Fruit fly (Drosophila melanogaster): ENCODE results near the gene Pi3K92E.
A peak's percentile ranks its signal among the peaks of the same experiment; 100 is the strongest.

Gene Pi3K92E

DNA sequence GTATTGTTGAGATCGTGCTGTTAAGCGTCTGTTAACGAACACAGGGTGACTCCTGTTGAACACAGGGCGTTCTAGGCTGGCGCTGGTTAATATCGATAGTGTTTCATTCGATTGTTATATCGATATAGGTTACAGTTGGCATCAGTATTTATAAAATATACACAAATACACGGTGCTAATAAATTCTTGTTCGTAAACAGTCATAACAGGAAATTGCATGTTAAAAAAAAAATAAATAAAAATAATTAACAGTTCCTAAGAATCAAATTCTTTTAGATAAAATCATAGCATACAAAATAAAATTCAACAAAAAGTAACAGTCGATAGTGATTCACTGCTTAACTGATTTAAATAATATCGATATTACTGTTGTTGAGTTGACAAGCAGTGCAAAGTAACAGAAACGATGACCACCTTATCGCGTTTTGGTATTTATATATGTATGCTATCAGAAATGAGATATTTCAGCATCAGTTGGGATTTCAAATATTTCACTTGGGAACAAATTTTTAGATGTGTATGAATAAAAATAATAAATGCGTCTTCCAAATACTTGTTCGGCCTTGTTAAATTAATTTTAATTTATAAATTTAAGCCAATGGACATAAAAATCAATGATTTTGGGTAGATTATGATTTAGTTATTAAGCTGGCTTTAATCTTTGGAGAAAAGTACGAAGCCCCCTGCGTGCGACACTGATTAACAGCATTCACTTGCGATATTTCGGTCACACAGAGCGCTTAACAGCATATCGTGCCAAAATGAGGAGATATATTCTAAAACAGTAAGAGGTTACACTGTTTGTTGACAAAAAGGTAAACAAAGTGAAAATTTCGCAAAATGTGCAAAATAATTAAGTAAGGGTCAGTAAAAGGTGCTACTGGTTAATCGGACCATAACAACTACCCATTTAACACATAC lies at the start of gene Pi3K92E, which contains the start of gene Lrrk (continued):
- TF ChIP-seq CG31441 (GFP tag; IDR thresholded peaks at IDR 0.05) (no peak), CG11398 (GFP tag; optimal IDR thresholded peaks at IDR 0.05) (no peak), wek (GFP tag; optimal IDR thresholded peaks at IDR 0.05) (peak; percentile 38), sqz (GFP tag; optimal IDR thresholded peaks at IDR 0.05) (no peak), CG16815 (GFP tag; optimal IDR thresholded peaks at IDR 0.05) (no peak), cad (GFP tag; optimal IDR thresholded peaks at IDR 0.05) (peak; percentile 85)

DNA sequence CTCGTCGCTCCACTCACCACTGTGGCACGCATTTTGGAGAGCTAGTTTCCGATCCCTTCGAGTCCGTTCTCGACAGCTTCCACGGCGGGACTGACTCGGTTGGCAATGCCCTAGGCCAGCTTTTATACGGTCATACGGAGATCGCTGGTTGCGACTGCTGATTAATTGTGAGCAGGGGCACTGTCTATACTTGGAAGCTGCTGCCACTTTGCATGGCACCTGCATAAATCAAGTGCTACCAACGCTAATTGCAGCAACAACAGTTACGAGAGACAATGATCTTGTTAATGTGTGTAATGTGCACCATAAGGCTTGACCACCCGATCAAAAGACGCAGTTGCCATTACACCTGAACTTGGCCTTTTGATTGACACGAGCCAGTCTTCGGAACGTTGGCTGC lies 42.7 kb upstream of the Pi3K92E start, which contains the start of gene CG4000:
Gene CG4000 (minus strand): TSS at position 101 of the 400 bp plus-strand sequence.
- TF ChIP-seq CG9817 (tag; optimal IDR thresholded peaks at IDR 0.05) (no peak), CG17361 (GFP tag; IDR thresholded peaks at IDR 0.05) (no peak), Nf-YA (GFP tag; IDR thresholded peaks at IDR 0.05) (no peak), Scr (GFP tag; IDR thresholded peaks at IDR 0.05; ENCODE audit: partially characterized antibody) (no peak), Ssrp (tag; optimal IDR thresholded peaks at IDR 0.05) (no peak), Med (GFP tag) (no peak), z (GFP tag; IDR thresholded peaks at IDR 0.05) (no peak), her (GFP tag; optimal IDR thresholded peaks at IDR 0.05) (no peak), Nf-YC (tag; optimal IDR thresholded peaks at IDR 0.05) (no peak), gcm (GFP tag; optimal IDR thresholded peaks at IDR 0.05) (no peak)

DNA sequence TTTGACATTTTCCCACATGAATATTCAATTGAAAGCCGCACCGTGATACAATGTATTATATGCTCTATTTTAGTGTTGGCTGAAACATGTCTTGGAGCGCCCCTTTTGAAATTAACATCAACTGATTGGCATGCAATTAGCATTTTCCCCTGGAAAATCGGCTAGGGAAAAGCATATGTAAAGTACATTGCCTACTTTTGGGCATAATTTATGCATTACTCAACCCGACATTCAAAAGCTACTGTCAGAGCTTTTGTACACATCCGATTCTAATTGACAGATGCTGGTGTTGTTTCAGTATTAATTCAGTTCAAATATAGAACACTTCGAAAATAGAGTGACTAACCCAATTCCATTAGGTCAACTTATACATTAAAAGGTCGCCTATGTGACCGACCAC lies 41.2 kb upstream of the Pi3K92E start:
- no peak for TF ChIP-seq CG14014 (GFP tag; IDR thresholded peaks at IDR 0.05)
- 0 out of 2 replicates have a peak, but pooled peaks have one; percentile 22 for TF ChIP-seq E2f2 (GFP tag; IDR thresholded peaks at IDR 0.05)
- TF ChIP-seq vvl (GFP tag; IDR thresholded peaks at IDR 0.05) = 0 out of 2 replicates have a peak, but pooled peaks have one; percentile 35
- TF ChIP-seq az2 (GFP tag; optimal IDR thresholded peaks at IDR 0.05) = no peak
- TF ChIP-seq Ets97D (GFP tag; optimal IDR thresholded peaks at IDR 0.05) = peak; percentile 3
- TF ChIP-seq Pdp1 (GFP tag; optimal IDR thresholded peaks at IDR 0.05) = peak in 1 of 2 experiments; percentile 76
- no peak for TF ChIP-seq Tbp (GFP tag; optimal IDR thresholded peaks at IDR 0.05)

DNA sequence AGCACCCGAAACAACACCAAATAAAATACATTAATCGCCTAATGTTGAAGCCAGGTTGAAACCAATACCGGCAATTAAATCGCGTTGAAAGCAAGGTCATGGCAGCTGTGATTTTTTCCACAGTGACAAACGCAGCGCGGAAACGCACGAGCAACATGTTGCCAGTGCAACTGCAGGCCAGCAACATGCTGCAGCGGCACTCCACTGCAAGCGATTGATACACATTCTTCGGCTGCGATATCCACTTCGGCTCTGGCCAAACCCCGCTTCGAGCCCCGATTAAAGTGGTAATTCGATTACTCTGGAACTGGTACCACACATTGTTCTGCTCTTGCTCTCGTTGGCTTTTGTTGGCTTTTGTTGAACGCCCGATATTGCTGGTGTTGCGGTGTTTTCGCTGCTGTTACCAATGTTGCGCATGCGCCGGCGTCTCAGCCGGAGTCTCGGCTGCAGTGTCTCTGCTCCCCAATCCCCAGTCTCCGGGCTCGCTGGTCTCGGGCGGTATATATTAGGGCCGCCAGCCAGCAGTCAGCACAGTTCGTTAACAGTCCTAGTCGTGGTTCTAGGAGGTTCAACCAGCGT lies 34.6 kb upstream of the Pi3K92E start, which contains the start of gene Cpr92F:
Gene Cpr92F (plus strand): TSS at position 532 of the 582 bp plus-strand sequence.
- TF ChIP-seq slp2 (GFP tag; optimal IDR thresholded peaks at IDR 0.05) = no peak
- no peak for TF ChIP-seq PHDP (tag; optimal IDR thresholded peaks at IDR 0.05)
- TF ChIP-seq CG13296 (GFP tag; optimal IDR thresholded peaks at IDR 0.05) = no peak
- peak; percentile 97 for TF ChIP-seq CG11504 (tag; optimal IDR thresholded peaks at IDR 0.05)
- no peak for TF ChIP-seq CG4707 (GFP tag; optimal IDR thresholded peaks at IDR 0.05)

DNA sequence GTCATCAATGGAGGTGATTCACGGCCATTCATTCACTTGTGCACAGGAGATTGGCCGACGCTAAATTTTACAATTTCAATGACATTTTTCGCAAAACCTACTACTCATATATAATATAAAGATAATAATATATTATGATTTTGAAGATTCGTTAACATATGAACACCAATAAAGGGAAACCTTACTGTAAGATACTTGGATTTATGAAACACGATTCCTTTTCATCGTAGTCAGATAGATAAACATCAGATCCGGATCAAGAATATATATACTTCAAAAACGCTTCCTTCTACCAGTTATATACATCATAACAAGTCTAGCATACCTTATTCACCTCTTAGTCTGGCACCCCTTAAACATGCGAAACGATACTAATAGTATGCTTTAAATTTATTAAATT lies 25.3 kb upstream of the Pi3K92E start, which contains the start of gene Nep4:
Gene Nep4 (minus strand): TSS at position 101 of the 400 bp plus-strand sequence.
- TF ChIP-seq HmgD (GFP tag; optimal IDR thresholded peaks at IDR 0.05) (no peak), Hand (GFP tag; optimal IDR thresholded peaks at IDR 0.05) (no peak), ara (GFP tag; IDR thresholded peaks at IDR 0.05) (no peak), CG8944 (GFP tag; optimal IDR thresholded peaks at IDR 0.05) (no peak), CG2116 (GFP tag; optimal IDR thresholded peaks at IDR 0.05) (no peak), CG14965 (GFP tag; optimal IDR thresholded peaks at IDR 0.05; ENCODE audit: borderline replicate concordance) (no peak), her (GFP tag; optimal IDR thresholded peaks at IDR 0.05) (no peak), ken (GFP tag; IDR thresholded peaks at IDR 0.05) (no peak), CG15696 (tag; optimal IDR thresholded peaks at IDR 0.05) (no peak), tap (tag; optimal IDR thresholded peaks at IDR 0.05) (no peak), Tbp (GFP tag; optimal IDR thresholded peaks at IDR 0.05) (no peak), onecut (GFP tag; IDR thresholded peaks at IDR 0.05) (no peak), trem (tag; optimal IDR thresholded peaks at IDR 0.05) (no peak), CG4617 (GFP tag; optimal IDR thresholded peaks at IDR 0.05; ENCODE audit: borderline replicate concordance) (no peak), vnd (GFP tag; IDR thresholded peaks at IDR 0.05; ENCODE audit: partially characterized antibody) (no peak), CG12155 (GFP tag; optimal IDR thresholded peaks at IDR 0.05) (no peak), Taf1 (GFP tag; IDR thresholded peaks at IDR 0.05) (no peak)

All from whole organism, embryonic.